Worm (Caenorhabditis elegans): ENCODE results near the gene myo-2.

myo-2 gene

ce11 chrX:12491138-12491537 is 23.3 kb downstream of the myo-2 start:
- no peak for TF ChIP-seq pha-4 (tag; optimal IDR thresholded peaks at IDR 0.05)
- no peak for TF ChIP-seq ztf-26 (tag; optimal IDR thresholded peaks at IDR 0.05)
- no peak for TF ChIP-seq hrde-1 (tag; optimal IDR thresholded peaks at IDR 0.05; ENCODE audit: borderline replicate concordance)
- no peak for TF ChIP-seq him-1 (tag; optimal IDR thresholded peaks at IDR 0.05)
- TF ChIP-seq unc-130 (GFP tag; optimal IDR thresholded peaks at IDR 0.05) = no peak
- TF ChIP-seq Y67H2A.10 (GFP tag; conservative IDR thresholded peaks at IDR 0.05) = no peak
- no peak for TF ChIP-seq F22D6.2 (tag; optimal IDR thresholded peaks at IDR 0.05)
- TF ChIP-seq Y56A3A.18 (GFP tag; IDR thresholded peaks at IDR 0.05) = no peak
- TF ChIP-seq hlh-12 (tag; optimal IDR thresholded peaks at IDR 0.05) = no peak
- TF ChIP-seq atf-7 (tag; optimal IDR thresholded peaks at IDR 0.05) = no peak
- TF ChIP-seq ztf-6 (GFP tag; IDR thresholded peaks at IDR 0.05) = no peak
- no peak for TF ChIP-seq T26A5.8 (tag; optimal IDR thresholded peaks at IDR 0.05)
- no peak for TF ChIP-seq attf-6 (GFP tag; IDR thresholded peaks at IDR 0.05)
- no peak for TF ChIP-seq F57C9.4 (tag; optimal IDR thresholded peaks at IDR 0.05)
- TF ChIP-seq somi-1 (GFP tag; optimal IDR thresholded peaks at IDR 0.05) = no peak
- TF ChIP-seq chd-7 (tag; optimal IDR thresholded peaks at IDR 0.05) = no peak
- TF ChIP-seq F52B5.7 (tag; optimal IDR thresholded peaks at IDR 0.05) = no peak
- TF ChIP-seq F33H1.4 (GFP tag; IDR thresholded peaks at IDR 0.05) = no peak

ce11 chrX:12492467-12492866 is 24.6 kb downstream of the myo-2 start, which contains the start of gene lips-1:
lips-1 (plus strand) TSS chrX:12492767.
- TF ChIP-seq Y95B8A.8 (GFP tag; IDR thresholded peaks at IDR 0.05) (no peak), C06A6.2 (GFP tag; conservative IDR thresholded peaks at IDR 0.05) (no peak), let-526 (GFP tag; IDR thresholded peaks at IDR 0.05) (no peak)

- TF ChIP-seq C06A6.2 (GFP tag; conservative IDR thresholded peaks at IDR 0.05) (peak; percentile 53; the same call in 1 of the 2 replicates), dpff-1 (tag; optimal IDR thresholded peaks at IDR 0.05) (no peak), cebp-1 (GFP tag; IDR thresholded peaks at IDR 0.05) (peak; percentile 13; the same call in 1 of the 2 replicates), cebp-1 (tag; optimal IDR thresholded peaks at IDR 0.05) (no peak), ama-1 (optimal IDR thresholded peaks at IDR 0.05) (no peak), ama-1 (GFP tag; optimal IDR thresholded peaks at IDR 0.05) (no peak), lir-1 (GFP tag; conservative IDR thresholded peaks at IDR 0.05) (no peak), fkh-3 (tag; optimal IDR thresholded peaks at IDR 0.05) (no peak), rcor-1 (GFP tag; IDR thresholded peaks at IDR 0.05) (no peak), snpc-4 (GFP tag; optimal IDR thresholded peaks at IDR 0.05) (no peak), snpc-4 (tag; optimal IDR thresholded peaks at IDR 0.05) (no peak), chd-7 (tag; optimal IDR thresholded peaks at IDR 0.05) (peak; percentile 62), F33H1.4 (GFP tag; IDR thresholded peaks at IDR 0.05) (no peak), ceh-100 (GFP tag; IDR thresholded peaks at IDR 0.05) (no peak), B0035.1 (tag; optimal IDR thresholded peaks at IDR 0.05) (no peak), madf-3 (GFP tag; IDR thresholded peaks at IDR 0.05) (no peak), zim-3 (tag; optimal IDR thresholded peaks at IDR 0.05) (no peak), nhr-80 (tag; optimal IDR thresholded peaks at IDR 0.05) (peak; percentile 84), T07F8.4 (tag; optimal IDR thresholded peaks at IDR 0.05) (no peak), mes-4 (tag; optimal IDR thresholded peaks at IDR 0.05) (no peak), attf-5 (GFP tag; optimal IDR thresholded peaks at IDR 0.05) (no peak), F39B2.1 (GFP tag; IDR thresholded peaks at IDR 0.05) (no peak), madf-10 (tag; optimal IDR thresholded peaks at IDR 0.05) (peak; percentile 8), ztf-3 (GFP tag; optimal IDR thresholded peaks at IDR 0.05) (peak; percentile 16), ekl-4 (GFP tag; IDR thresholded peaks at IDR 0.05) (no peak; the same call in 1 of the 2 replicates), ceh-79 (tag; optimal IDR thresholded peaks at IDR 0.05) (no peak), F10E7.11 (tag; optimal IDR thresholded peaks at IDR 0.05) (no peak), somi-1 (GFP tag; optimal IDR thresholded peaks at IDR 0.05) (peak; percentile 79), sdz-38 (tag; optimal IDR thresholded peaks at IDR 0.05) (no peak), attf-6 (GFP tag; IDR thresholded peaks at IDR 0.05) (no peak), nfya-1 (tag; optimal IDR thresholded peaks at IDR 0.05; ENCODE audit: borderline replicate concordance, insufficient read depth) (no peak), unc-62 (GFP tag; optimal IDR thresholded peaks at IDR 0.05) (peak; percentile 2)
Observed at ce11 chrX:12500777-12501176, 32.9 kb downstream of the myo-2 start.

Measured in whole organism, young adult.